Fruit fly (Drosophila melanogaster): ENCODE measurements around the gene Dab.

Gene Dab

dm6 chr3L:16713446-16714192 is 1.7 kb downstream of the Dab start:
- TF ChIP-seq dl (GFP tag; optimal IDR thresholded peaks at IDR 0.05; ENCODE audit: insufficient read depth in 1 of 2, partially characterized antibody in 2 of 2) (no peak), N (GFP tag; optimal IDR thresholded peaks at IDR 0.05) (no peak), br (GFP tag; optimal IDR thresholded peaks at IDR 0.05) (no peak)

- TF ChIP-seq GATAd (GFP tag; optimal IDR thresholded peaks at IDR 0.05) (no peak), Hr78 (GFP tag; optimal IDR thresholded peaks at IDR 0.05) (no peak), brk (GFP tag; optimal IDR thresholded peaks at IDR 0.05) (no peak), woc (GFP tag; optimal IDR thresholded peaks at IDR 0.05) (no peak), Rel (GFP tag; optimal IDR thresholded peaks at IDR 0.05) (no peak), Rel (tag; optimal IDR thresholded peaks at IDR 0.05) (no peak)
Measured at dm6 chr3L:16714193-16714538, 2.2 kb downstream of the Dab start.

dm6 chr3L:16724561-16724960 is 12.6 kb downstream of the Dab start, which contains the start of gene CG13031:
TSS of gene CG13031 (plus strand) at chr3L:16724861.
- TF ChIP-seq Rel (GFP tag; optimal IDR thresholded peaks at IDR 0.05) (no peak), Rel (tag; optimal IDR thresholded peaks at IDR 0.05) (no peak), dl (GFP tag; optimal IDR thresholded peaks at IDR 0.05; ENCODE audit: insufficient read depth in 1 of 2, partially characterized antibody in 2 of 2) (no peak), woc (GFP tag; optimal IDR thresholded peaks at IDR 0.05) (no peak), Abd-B (GFP tag; optimal IDR thresholded peaks at IDR 0.05) (no peak), fru (GFP tag; optimal IDR thresholded peaks at IDR 0.05) (no peak), ey (GFP tag; optimal IDR thresholded peaks at IDR 0.05) (no peak), psq (GFP tag; optimal IDR thresholded peaks at IDR 0.05) (no peak), foxo (GFP tag; optimal IDR thresholded peaks at IDR 0.05) (no peak), Dfd (GFP tag; optimal IDR thresholded peaks at IDR 0.05) (no peak), Dif (GFP tag; optimal IDR thresholded peaks at IDR 0.05; ENCODE audit: partially characterized antibody) (no peak)

dm6 chr3L:16726069-16726591 is 14.2 kb downstream of the Dab start, which contains the start of the genes CG13026 and PGRP-SB2:
TSS of gene CG13026 (minus strand) at chr3L:16726169.
TSS of gene PGRP-SB2 (plus strand) at chr3L:16726541.
- no peak for TF ChIP-seq fru (GFP tag; optimal IDR thresholded peaks at IDR 0.05)
- TF ChIP-seq lola (GFP tag; optimal IDR thresholded peaks at IDR 0.05), result no peak
- TF ChIP-seq h (GFP tag; optimal IDR thresholded peaks at IDR 0.05), result no peak
- TF ChIP-seq Abd-B (GFP tag; optimal IDR thresholded peaks at IDR 0.05), result no peak
- no peak for TF ChIP-seq N (GFP tag; optimal IDR thresholded peaks at IDR 0.05)
- TF ChIP-seq Sp1 (GFP tag; optimal IDR thresholded peaks at IDR 0.05), result no peak
- TF ChIP-seq pan (optimal IDR thresholded peaks at IDR 0.05), result no peak
- no peak for TF ChIP-seq dsf (GFP tag; optimal IDR thresholded peaks at IDR 0.05; ENCODE audit: borderline replicate concordance)
- TF ChIP-seq GATAd (GFP tag; optimal IDR thresholded peaks at IDR 0.05), result no peak
- TF ChIP-seq CrebA (GFP tag; optimal IDR thresholded peaks at IDR 0.05; ENCODE audit: borderline replicate concordance), result no peak
- no peak for TF ChIP-seq brk (GFP tag; optimal IDR thresholded peaks at IDR 0.05)
- no peak for TF ChIP-seq CG9705 (GFP tag; optimal IDR thresholded peaks at IDR 0.05)
- no peak for TF ChIP-seq woc (GFP tag; optimal IDR thresholded peaks at IDR 0.05)
- no peak for TF ChIP-seq Myc (optimal IDR thresholded peaks at IDR 0.05)

dm6 chr3L:16727939-16728635 is 16.2 kb downstream of the Dab start, which contains the start of gene PGRP-SB1:
TSS of gene PGRP-SB1 (minus strand) at chr3L:16727989.
- TF ChIP-seq Sp1 (GFP tag; optimal IDR thresholded peaks at IDR 0.05), result no peak
- no peak for TF ChIP-seq Rel (GFP tag; optimal IDR thresholded peaks at IDR 0.05)
- TF ChIP-seq Rel (tag; optimal IDR thresholded peaks at IDR 0.05), result peak; percentile 97
- TF ChIP-seq usp (GFP tag; optimal IDR thresholded peaks at IDR 0.05), result no peak
- TF ChIP-seq Dif (GFP tag; optimal IDR thresholded peaks at IDR 0.05; ENCODE audit: partially characterized antibody), result no peak
- TF ChIP-seq sage (GFP tag; optimal IDR thresholded peaks at IDR 0.05), result no peak
- no peak for TF ChIP-seq pan (optimal IDR thresholded peaks at IDR 0.05)
- TF ChIP-seq woc (GFP tag; optimal IDR thresholded peaks at IDR 0.05), result no peak

- TF ChIP-seq Dif (GFP tag; optimal IDR thresholded peaks at IDR 0.05; ENCODE audit: partially characterized antibody) (peak; percentile 96), tai (GFP tag; optimal IDR thresholded peaks at IDR 0.05) (no peak), usp (GFP tag; optimal IDR thresholded peaks at IDR 0.05) (no peak), dl (GFP tag; optimal IDR thresholded peaks at IDR 0.05; ENCODE audit: insufficient read depth in 1 of 2, partially characterized antibody in 2 of 2) (peak; percentile 12 to 73), Vsx2 (GFP tag; optimal IDR thresholded peaks at IDR 0.05; ENCODE audit: partially characterized antibody) (peak; percentile 99)
Measured at dm6 chr3L:16730645-16731044, 18.7 kb downstream of the Dab start, which contains the start of gene Dbp73D. TSS of gene Dbp73D (minus strand) at chr3L:16730818.
